Worm (Caenorhabditis elegans) whole organism, early embryonic: ENCODE results near the gene dkf-2.

Source experiments
- B0310.2 ChIP-seq: sonication (generic microtip); optimal IDR thresholded peaks from 2 replicates; lab custom pipeline; 2016; ENCODE audit warnings: mild to moderate bottlenecking, missing genetic modification characterization, missing compliant biosample characterization
- F13C5.2 ChIP-seq: sonication (generic microtip); optimal IDR thresholded peaks from 2 replicates; lab custom pipeline; 2017; ENCODE audit warnings: mild to moderate bottlenecking, missing genetic modification characterization, inconsistent platforms, missing compliant biosample characterization
- ama-1 ChIP-seq: fragments of 150-350 bp; optimal IDR thresholded peaks from 2 replicates; lab custom pipeline; 2014
- ceh-36 ChIP-seq: sonication (generic microtip); optimal IDR thresholded peaks from 2 replicates; lab custom pipeline; 2016; ENCODE audit warnings: missing genetic modification characterization, inconsistent platforms, missing compliant biosample characterization
- ets-7 ChIP-seq: sonication (generic microtip); optimal IDR thresholded peaks from 2 replicates; lab custom pipeline; 2016; ENCODE audit warnings: missing genotype, missing genetic modification characterization, missing compliant biosample characterization
- hmbx-1 ChIP-seq: sonication (generic microtip); optimal IDR thresholded peaks from 2 replicates; lab custom pipeline; 2016; ENCODE audit warnings: mild to moderate bottlenecking, missing genetic modification characterization, missing compliant biosample characterization
- hmg-4 ChIP-seq: fragments of 200-800 bp; sonication (Bioruptor generic); optimal IDR thresholded peaks from 2 replicates; lab custom pipeline; 2018; ENCODE audit warnings: mild to moderate bottlenecking, missing genetic modification characterization, missing compliant biosample characterization
- hnd-1 ChIP-seq: sonication (generic microtip); optimal IDR thresholded peaks from 2 replicates; lab custom pipeline; 2016; ENCODE audit warnings: missing genetic modification characterization, missing compliant biosample characterization
- scrt-1 ChIP-seq: fragments of 200-800 bp; sonication (Bioruptor generic); IDR thresholded peaks from 2 replicates; pipeline ENCODE4 v1.3.6; 2022; ENCODE audit warnings: missing genetic modification characterization, missing compliant biosample characterization
- sea-1 ChIP-seq: fragments of 200-800 bp; sonication (Bioruptor generic); conservative IDR thresholded peaks from 2 replicates; pipeline ENCODE4 v1.3.6; 2022; ENCODE audit warnings: missing genetic modification characterization, missing compliant biosample characterization
- tbx-11 ChIP-seq: fragments of 200-800 bp; sonication (Bioruptor generic); IDR thresholded peaks from 2 replicates; pipeline ENCODE4 v1.3.6; 2022; ENCODE audit warnings: missing genetic modification characterization, missing compliant biosample characterization
- tbx-37 ChIP-seq: fragments of 200-800 bp; sonication (Bioruptor generic); conservative IDR thresholded peaks from 2 replicates; pipeline ENCODE4 v1.3.6; 2022; ENCODE audit warnings: missing genetic modification reagents, missing genetic modification characterization, missing compliant biosample characterization
- tra-4 ChIP-seq: sonication (generic microtip); optimal IDR thresholded peaks from 2 replicates; lab custom pipeline; 2017; ENCODE audit warnings: missing genetic modification characterization, missing compliant biosample characterization

- no peak for TF ChIP-seq F13C5.2 (tag; lab: Kevin White, UChicago)
- TF ChIP-seq ama-1 (lab: Kevin White, UChicago): no peak
- TF ChIP-seq ets-7 (tag; lab: Kevin White, UChicago): no peak
- no peak for TF ChIP-seq scrt-1 (GFP tag; lab: Robert Waterston, UW)
- no peak for TF ChIP-seq hnd-1 (tag; lab: Kevin White, UChicago)
- no peak for TF ChIP-seq hmbx-1
- TF ChIP-seq hmg-4 (GFP tag; lab: Kevin White, UChicago): no peak
- TF ChIP-seq tbx-37 (GFP tag; lab: Robert Waterston, UW): no peak
- TF ChIP-seq ceh-36 (tag; lab: Kevin White, UChicago): no peak
- no peak for TF ChIP-seq B0310.2 (tag; lab: Kevin White, UChicago)
- no peak for TF ChIP-seq tbx-11 (GFP tag; lab: Robert Waterston, UW)
- no peak for TF ChIP-seq sea-1
- no peak for TF ChIP-seq tra-4 (tag; lab: Kevin White, UChicago)
Observed at ce11 chrV:16831921-16832320, 84.5 kb downstream of the dkf-2 start, which contains the start of gene srh-215.
